Worm (Caenorhabditis elegans): ENCODE measurements around the gene D1014.5.

The D1014.5 gene

ce11 chrV:8123384-8123783 is at the start of gene D1014.5:
Gene D1014.5 (plus strand): TSS chrV:8123684.
- TF ChIP-seq hlh-17 (GFP tag; optimal IDR thresholded peaks at IDR 0.05; ENCODE audit: borderline replicate concordance) = no peak
- no peak for TF ChIP-seq snu-23 (GFP tag; optimal IDR thresholded peaks at IDR 0.05)

DNA sequence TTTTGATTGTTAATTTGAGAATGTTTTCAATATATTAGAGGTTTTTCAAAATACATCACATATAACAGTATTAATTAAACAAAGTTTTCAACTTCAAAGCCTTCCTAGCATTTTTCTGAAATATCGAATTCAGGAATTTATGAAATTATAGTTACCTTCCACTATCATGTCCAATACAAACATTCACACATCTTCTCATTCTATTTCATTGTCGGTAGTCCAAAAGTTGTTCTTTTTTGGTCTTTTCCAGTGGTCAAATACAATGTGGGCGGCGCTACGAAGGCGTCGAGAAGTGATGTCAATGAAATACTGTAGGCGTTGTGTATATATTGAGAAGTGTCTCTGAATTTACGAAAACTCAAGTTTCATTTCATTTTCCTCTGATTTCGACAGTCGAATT is 47.8 kb upstream of the D1014.5 start, which contains the start of gene catp-3:
catp-3 (plus strand) TSS at position 301 of the 400 bp plus-strand sequence.
- TF ChIP-seq nhr-76 (tag; optimal IDR thresholded peaks at IDR 0.05) (no peak), ceh-63 (GFP tag; optimal IDR thresholded peaks at IDR 0.05) (no peak), nhr-28 (tag; optimal IDR thresholded peaks at IDR 0.05) (no peak), nhr-77 (tag; optimal IDR thresholded peaks at IDR 0.05) (no peak), C16A3.4 (tag; optimal IDR thresholded peaks at IDR 0.05) (no peak), rnt-1 (tag; optimal IDR thresholded peaks at IDR 0.05) (no peak), vab-15 (tag; optimal IDR thresholded peaks at IDR 0.05) (no peak), ceh-8 (GFP tag; optimal IDR thresholded peaks at IDR 0.05) (no peak), hlh-4 (tag; optimal IDR thresholded peaks at IDR 0.05) (no peak), jun-1 (tag; optimal IDR thresholded peaks at IDR 0.05) (no peak), ets-5 (GFP tag; IDR thresholded peaks at IDR 0.05) (no peak), lin-14 (GFP tag; optimal IDR thresholded peaks at IDR 0.05) (no peak), mep-1 (tag; optimal IDR thresholded peaks at IDR 0.05) (no peak), unc-86 (tag; optimal IDR thresholded peaks at IDR 0.05) (no peak), nhr-71 (tag; optimal IDR thresholded peaks at IDR 0.05) (no peak), irx-1 (tag; optimal IDR thresholded peaks at IDR 0.05) (no peak), nhr-84 (tag; optimal IDR thresholded peaks at IDR 0.05) (no peak)

DNA sequence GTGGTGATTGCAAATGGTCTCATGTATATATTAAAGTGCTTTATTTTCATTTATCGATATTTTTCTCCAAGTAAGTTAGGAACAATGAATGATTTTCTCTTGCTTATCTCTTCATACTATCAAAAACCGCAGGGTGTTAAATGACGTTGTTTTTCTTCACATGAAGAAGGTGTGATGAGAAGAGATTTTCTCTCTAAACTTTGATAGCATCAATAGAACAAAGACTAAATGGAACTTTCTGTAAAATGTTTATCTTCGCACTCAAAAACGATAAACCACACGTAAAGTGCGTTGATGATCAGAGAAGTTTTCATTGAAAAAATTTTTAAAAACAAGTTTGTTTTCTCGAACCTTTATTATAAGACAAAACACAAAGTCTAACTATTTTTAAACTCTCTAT is 43.7 kb upstream of the D1014.5 start:
- no peak for TF ChIP-seq jun-1 (tag; optimal IDR thresholded peaks at IDR 0.05)
- peak; percentile 29 for TF ChIP-seq nhr-90 (tag; optimal IDR thresholded peaks at IDR 0.05; ENCODE audit: poor library complexity)
- no peak for TF ChIP-seq grh-1 (GFP tag; IDR thresholded peaks at IDR 0.05)
- TF ChIP-seq hlh-17 (GFP tag; optimal IDR thresholded peaks at IDR 0.05; ENCODE audit: borderline replicate concordance) = no peak
- TF ChIP-seq C04F5.9 (tag; optimal IDR thresholded peaks at IDR 0.05) = no peak
- no peak for TF ChIP-seq lin-14 (GFP tag; optimal IDR thresholded peaks at IDR 0.05)
- no peak for TF ChIP-seq unc-86 (tag; optimal IDR thresholded peaks at IDR 0.05)
- peak; percentile 25 for TF ChIP-seq nhr-19 (GFP tag; conservative IDR thresholded peaks at IDR 0.05)
- peak in 5 of 6 experiments; percentile 8 to 54 (median 38) for TF ChIP-seq elt-3 (tag; optimal IDR thresholded peaks at IDR 0.05)
- TF ChIP-seq ces-1 (GFP tag; optimal IDR thresholded peaks at IDR 0.05) = no peak
- TF ChIP-seq sptf-1 (tag; optimal IDR thresholded peaks at IDR 0.05) = no peak
- no peak for TF ChIP-seq nhr-77 (tag; optimal IDR thresholded peaks at IDR 0.05)
- TF ChIP-seq egl-27 (tag; optimal IDR thresholded peaks at IDR 0.05) = no peak
- no peak for TF ChIP-seq nhr-84 (tag; optimal IDR thresholded peaks at IDR 0.05)
- no peak for TF ChIP-seq tbx-2 (tag; optimal IDR thresholded peaks at IDR 0.05)
- TF ChIP-seq ceh-88 (GFP tag; IDR thresholded peaks at IDR 0.05) = no peak
- no peak for TF ChIP-seq unc-130 (tag; optimal IDR thresholded peaks at IDR 0.05)
- no peak for TF ChIP-seq ama-1 (optimal IDR thresholded peaks at IDR 0.05)
- no peak for TF ChIP-seq mef-2 (tag; optimal IDR thresholded peaks at IDR 0.05)
- TF ChIP-seq nhr-71 (tag; optimal IDR thresholded peaks at IDR 0.05) = peak; percentile 56
- TF ChIP-seq xbp-1 (tag; optimal IDR thresholded peaks at IDR 0.05) = no peak
- no peak for TF ChIP-seq hlh-4 (tag; optimal IDR thresholded peaks at IDR 0.05)
- TF ChIP-seq fkh-8 (tag; optimal IDR thresholded peaks at IDR 0.05) = no peak
- no peak for TF ChIP-seq aly-2 (tag; optimal IDR thresholded peaks at IDR 0.05)
- no peak for TF ChIP-seq sox-4 (tag; optimal IDR thresholded peaks at IDR 0.05)
- TF ChIP-seq fos-1 (tag; optimal IDR thresholded peaks at IDR 0.05) = no peak
- no peak for TF ChIP-seq nhr-28 (tag; optimal IDR thresholded peaks at IDR 0.05)
- TF ChIP-seq ztf-4 (tag; optimal IDR thresholded peaks at IDR 0.05) = no peak
- TF ChIP-seq nhr-47 (tag; optimal IDR thresholded peaks at IDR 0.05) = no peak
- no peak for TF ChIP-seq pax-3 (tag; optimal IDR thresholded peaks at IDR 0.05)
- no peak for TF ChIP-seq unc-30 (tag; optimal IDR thresholded peaks at IDR 0.05)
- TF ChIP-seq egl-13 (tag; optimal IDR thresholded peaks at IDR 0.05) = no peak
- TF ChIP-seq tlp-1 (tag; optimal IDR thresholded peaks at IDR 0.05) = no peak
- TF ChIP-seq nhr-20 (tag; optimal IDR thresholded peaks at IDR 0.05) = peak; percentile 65
- TF ChIP-seq dsc-1 (tag; optimal IDR thresholded peaks at IDR 0.05) = no peak
- TF ChIP-seq lin-39 (tag; optimal IDR thresholded peaks at IDR 0.05) = no peak
- TF ChIP-seq ceh-82 (tag; optimal IDR thresholded peaks at IDR 0.05) = no peak
- TF ChIP-seq nhr-12 (tag; optimal IDR thresholded peaks at IDR 0.05) = no peak
- no peak for TF ChIP-seq efl-1 (optimal IDR thresholded peaks at IDR 0.05)
- no peak for TF ChIP-seq efl-1 (GFP tag; optimal IDR thresholded peaks at IDR 0.05 in 1 of 2)
